Fruit fly (Drosophila melanogaster) whole organism, embryonic: ENCODE measurements around the gene CG34008.

Experiments used
- B-H1 ChIP-seq: fragments of 200-800 bp; sonication (Bioruptor generic); IDR thresholded peaks from 3 replicates; pipeline ENCODE4 v1.3.6; 2022; ENCODE audit warnings: missing biosample characterization, missing genetic modification characterization
- CG10267 ChIP-seq: fragments of 200-800 bp; sonication (Bioruptor generic); optimal IDR thresholded peaks from 2 replicates; lab custom pipeline; 2018; ENCODE audit warnings: missing biosample characterization, mild to moderate bottlenecking, missing genetic modification characterization, moderate library complexity
- CG10366 ChIP-seq: fragments of 200-800 bp; sonication (Bioruptor generic); IDR thresholded peaks from 2 replicates; pipeline ENCODE4 v1.3.6; 2022; ENCODE audit warnings: missing biosample characterization, missing genetic modification characterization
- CG10462 ChIP-seq: fragments of 200-800 bp; sonication (Bioruptor generic); optimal IDR thresholded peaks from 2 replicates; lab custom pipeline; 2016; ENCODE audit warnings: missing biosample characterization, missing genetic modification characterization
- CG10959 ChIP-seq: fragments of 200-800 bp; sonication (Bioruptor generic); IDR thresholded peaks from 2 replicates; pipeline ENCODE4 v1.3.6; 2022; ENCODE audit warnings: missing biosample characterization, missing genetic modification characterization
- CG11695 ChIP-seq: fragments of 200-800 bp; sonication (Bioruptor generic); IDR thresholded peaks from 3 replicates; pipeline ENCODE4 v1.3.6; 2022; ENCODE audit warnings: missing biosample characterization, missing genetic modification characterization
- CG14014 ChIP-seq: fragments of 200-800 bp; sonication (Bioruptor generic); IDR thresholded peaks from 2 replicates; pipeline ENCODE4 v1.3.6; 2022; ENCODE audit warnings: missing biosample characterization, missing genetic modification characterization
- CG14441 ChIP-seq: fragments of 200-800 bp; sonication (Bioruptor generic); IDR thresholded peaks from 2 replicates; pipeline ENCODE4 v1.3.6; 2022; ENCODE audit warnings: missing biosample characterization, missing genetic modification characterization
- CG17186 ChIP-seq: fragments of 200-800 bp; sonication (Bioruptor generic); optimal IDR thresholded peaks from 3 replicates; lab custom pipeline; 2017; ENCODE audit warnings: missing biosample characterization, missing genetic modification reagents, missing genetic modification characterization
- CG17385 ChIP-seq: fragments of 200-800 bp; sonication (Bioruptor generic); optimal IDR thresholded peaks from 3 replicates; lab custom pipeline; 2018; ENCODE audit warnings: missing biosample characterization, mild to moderate bottlenecking, missing genetic modification characterization
- CG17802 ChIP-seq: fragments of 200-800 bp; sonication (Bioruptor generic); optimal IDR thresholded peaks from 2 replicates; lab custom pipeline; 2018; ENCODE audit warnings: missing biosample characterization, mild to moderate bottlenecking, missing genetic modification characterization, moderate library complexity
- CG2199 ChIP-seq: fragments of 200-800 bp; sonication (Bioruptor generic); IDR thresholded peaks from 3 replicates; pipeline ENCODE4 v1.3.6; 2022; ENCODE audit warnings: missing biosample characterization, missing genetic modification characterization
- CG2889 ChIP-seq: fragments of 200-800 bp; sonication (Bioruptor generic); IDR thresholded peaks from 3 replicates; pipeline ENCODE4 v1.3.6; 2022; ENCODE audit warnings: missing biosample characterization, missing genetic modification characterization
- CG3281 ChIP-seq: fragments of 200-800 bp; sonication (Bioruptor generic); optimal IDR thresholded peaks from 3 replicates; lab custom pipeline; 2017; ENCODE audit warnings: missing biosample characterization, mild to moderate bottlenecking, missing genetic modification characterization
- CG33557 ChIP-seq: fragments of 200-800 bp; sonication (Bioruptor generic); optimal IDR thresholded peaks from 2 replicates; lab custom pipeline; 2019; ENCODE audit warnings: missing biosample characterization, mild to moderate bottlenecking, missing genetic modification characterization, moderate library complexity
- CG3407 ChIP-seq: fragments of 200-800 bp; sonication (Bioruptor generic); optimal IDR thresholded peaks from 2 replicates; lab custom pipeline; 2018; ENCODE audit warnings: missing biosample characterization, mild to moderate bottlenecking, missing genetic modification characterization
- CG3847 ChIP-seq: fragments of 200-800 bp; sonication (Bioruptor generic); IDR thresholded peaks from 2 replicates; pipeline ENCODE4 v1.3.6; 2022; ENCODE audit warnings: missing biosample characterization, missing genetic modification characterization
- CG42726 ChIP-seq: fragments of 200-800 bp; sonication (Bioruptor generic); IDR thresholded peaks from 2 replicates; pipeline ENCODE4 v1.3.6; 2022; ENCODE audit warnings: missing biosample characterization, missing genetic modification characterization; ENCODE audit not compliant: partially characterized antibody
- CG4424 ChIP-seq: fragments of 200-800 bp; sonication (Bioruptor generic); optimal IDR thresholded peaks from 3 replicates; lab custom pipeline; 2016; ENCODE audit warnings: missing biosample characterization, missing genetic modification characterization
- Dek ChIP-seq: fragments of 200-800 bp; sonication (Bioruptor generic); optimal IDR thresholded peaks from 3 replicates; lab custom pipeline; 2019; ENCODE audit warnings: missing biosample characterization, mild to moderate bottlenecking, missing genetic modification characterization, moderate library complexity
- Doc3 ChIP-seq: fragments of 200-800 bp; sonication (Bioruptor generic); IDR thresholded peaks from 3 replicates; pipeline ENCODE4 v1.3.6; 2022; ENCODE audit warnings: missing biosample characterization, missing genetic modification characterization; ENCODE audit not compliant: partially characterized antibody
- Elba2 ChIP-seq: fragments of 200-800 bp; sonication (Bioruptor generic); optimal IDR thresholded peaks from 3 replicates; lab custom pipeline; 2016; ENCODE audit warnings: missing biosample characterization, missing genetic modification characterization
- Gug ChIP-seq: fragments of 200-800 bp; sonication (Bioruptor generic); IDR thresholded peaks from 4 replicates; pipeline ENCODE4 v1.3.6; 2022; ENCODE audit warnings: missing biosample characterization, missing genetic modification characterization
- H15 ChIP-seq: fragments of 200-800 bp; sonication (Bioruptor generic); IDR thresholded peaks from 3 replicates; pipeline ENCODE4 v1.3.6; 2022; ENCODE audit warnings: missing biosample characterization, missing genetic modification characterization
- Hr51 ChIP-seq, 2 experiments: fragments of 200-800 bp; sonication (Bioruptor generic); optimal IDR thresholded peaks; 2 replicates in 1 of 2; 3 replicates in 1 of 2; lab custom pipeline; 2016 to 2018; ENCODE audit warnings: missing biosample characterization in 2 of 2, missing genetic modification characterization in 2 of 2, mild to moderate bottlenecking in 1 of 2, moderate library complexity in 1 of 2
- Neu2 ChIP-seq: fragments of 200-800 bp; sonication (Bioruptor generic); optimal IDR thresholded peaks from 3 replicates; lab custom pipeline; 2016; ENCODE audit warnings: missing biosample characterization, missing genetic modification characterization, borderline replicate concordance
- Nf-YA ChIP-seq: fragments of 200-800 bp; sonication (Bioruptor generic); IDR thresholded peaks from 2 replicates; pipeline ENCODE4 v1.3.6; 2022; ENCODE audit warnings: missing biosample characterization, missing genetic modification characterization
- Nf-YB ChIP-seq: fragments of 200-800 bp; sonication (Bioruptor generic); optimal IDR thresholded peaks from 3 replicates; lab custom pipeline; 2019; ENCODE audit warnings: missing biosample characterization, mild to moderate bottlenecking, missing genetic modification characterization, moderate library complexity
- Xbp1 ChIP-seq: fragments of 200-800 bp; sonication (Bioruptor generic); optimal IDR thresholded peaks from 3 replicates; lab custom pipeline; 2016; ENCODE audit warnings: missing biosample characterization, mild to moderate bottlenecking, missing genetic modification characterization
- Xrp1 ChIP-seq: fragments of 200-800 bp; sonication (Bioruptor generic); IDR thresholded peaks from 2 replicates; pipeline ENCODE4 v1.3.6; 2022; ENCODE audit warnings: missing biosample characterization, missing genetic modification characterization
- bsh ChIP-seq, 2 experiments: fragments of 200-800 bp; sonication (Bioruptor generic); optimal IDR thresholded peaks; 2 replicates each; lab custom pipeline; 2017 to 2018; ENCODE audit warnings: mild to moderate bottlenecking in 2 of 2, missing biosample characterization in 2 of 2, missing genetic modification characterization in 2 of 2, moderate library complexity in 1 of 2
- chinmo ChIP-seq: fragments of 200-800 bp; sonication (Bioruptor generic); IDR thresholded peaks from 4 replicates; pipeline ENCODE4 v1.3.6; 2022; ENCODE audit warnings: missing biosample characterization, missing genetic modification characterization; ENCODE audit not compliant: partially characterized antibody
- danr ChIP-seq: fragments of 200-800 bp; sonication (Bioruptor generic); IDR thresholded peaks from 2 replicates; pipeline ENCODE4 v1.3.6; 2022; ENCODE audit warnings: missing biosample characterization, missing genetic modification characterization
- ewg ChIP-seq: fragments of 200-800 bp; sonication (Bioruptor generic); optimal IDR thresholded peaks from 3 replicates; lab custom pipeline; 2017; ENCODE audit warnings: mild to moderate bottlenecking, missing biosample characterization, missing genetic modification reagents, missing genetic modification characterization
- gfzf ChIP-seq: fragments of 200-800 bp; sonication (Bioruptor generic); optimal IDR thresholded peaks from 2 replicates; lab custom pipeline; 2016; ENCODE audit warnings: missing biosample characterization, mild to moderate bottlenecking, missing genetic modification characterization, moderate library complexity
- gro ChIP-seq: fragments of 200-800 bp; sonication (Bioruptor generic); optimal IDR thresholded peaks from 2 replicates; lab custom pipeline; 2016; ENCODE audit warnings: missing biosample characterization, missing genetic modification characterization
- lov ChIP-seq, 2 experiments: fragments of 200-800 bp in 1 of 2; fragments of >200 bp in 1 of 2; sonication (Bioruptor generic) in 1 of 2; IDR thresholded peaks in 1 of 2; optimal IDR thresholded peaks in 1 of 2; 2 replicates in 1 of 2; 3 replicates in 1 of 2; pipeline versions ENCODE4 v1.3.6 to Lab custom; 2017 to 2022; ENCODE audit warnings: missing biosample characterization in 1 of 2, missing genetic modification characterization in 1 of 2
- nerfin-1 ChIP-seq: fragments of 200-800 bp; sonication (Bioruptor generic); optimal IDR thresholded peaks from 3 replicates; lab custom pipeline; 2019; ENCODE audit warnings: missing biosample characterization, mild to moderate bottlenecking, missing genetic modification characterization, moderate library complexity
- nom ChIP-seq: fragments of 200-800 bp; sonication (Bioruptor generic); optimal IDR thresholded peaks from 2 replicates; lab custom pipeline; 2017; ENCODE audit warnings: missing biosample characterization, missing genetic modification characterization, mild to moderate bottlenecking, moderate library complexity, missing genetic modification reagents
- p53 ChIP-seq: fragments of 200-800 bp; sonication (Bioruptor generic); optimal IDR thresholded peaks from 2 replicates; lab custom pipeline; 2016; ENCODE audit warnings: missing biosample characterization, missing genetic modification characterization
- pita ChIP-seq: fragments of 200-800 bp; sonication (Bioruptor generic); optimal IDR thresholded peaks from 2 replicates; lab custom pipeline; 2017; ENCODE audit warnings: missing biosample characterization, mild to moderate bottlenecking, missing genetic modification characterization
- pzg ChIP-seq: fragments of 200-800 bp; sonication (Bioruptor generic); optimal IDR thresholded peaks from 3 replicates; lab custom pipeline; 2018; ENCODE audit warnings: missing biosample characterization, mild to moderate bottlenecking, missing genetic modification characterization, moderate library complexity
- ro ChIP-seq: fragments of 200-800 bp; sonication (Bioruptor generic); IDR thresholded peaks from 2 replicates; pipeline ENCODE4 v1.3.6; 2022; ENCODE audit warnings: missing biosample characterization, missing genetic modification characterization
- schlank ChIP-seq: fragments of 200-800 bp; sonication (Bioruptor generic); optimal IDR thresholded peaks from 2 replicates; lab custom pipeline; 2018; ENCODE audit warnings: missing biosample characterization, mild to moderate bottlenecking, missing genetic modification characterization
- ttk ChIP-seq: fragments of 200-800 bp; sonication (Bioruptor generic); IDR thresholded peaks from 2 replicates; pipeline ENCODE4 v2.1.2; 2022; ENCODE audit warnings: missing biosample characterization, missing genetic modification characterization
- twi ChIP-seq: fragments of 200-800 bp; optimal IDR thresholded peaks from 2 replicates; lab custom pipeline; 2019; ENCODE audit warnings: missing biosample characterization, mild to moderate bottlenecking, missing genetic modification characterization, moderate library complexity

The CG34008 gene

dm6 chr3R:20558106-20558489 lies 23.2 kb downstream of the CG34008 start (continued):
- TF ChIP-seq schlank (tag; lab: Kevin White, UChicago) (no peak), bsh (GFP tag; optimal IDR thresholded peaks at IDR 0.05; lab: Kevin White, UChicago) (no peak)

dm6 chr3R:20557415-20558105 lies 23.8 kb downstream of the CG34008 start, which contains the start of the genes DPCoAC and CG5180:
TSS of gene DPCoAC (minus strand) at chr3R:20557667.
TSS of gene CG5180 (plus strand) at chr3R:20557930.
- TF ChIP-seq CG17802 (tag; lab: Kevin White, UChicago) (peak; percentile 5), Gug (peak; percentile 86), CG2889 (GFP tag; lab: Robert Waterston, UW) (peak; percentile 71), Xrp1 (peak; percentile 57), CG10366 (GFP tag; lab: Robert Waterston, UW) (peak; percentile 68), Doc3 (GFP tag; lab: Robert Waterston, UW) (no peak), Hr51 (GFP tag; optimal IDR thresholded peaks at IDR 0.05; lab: Kevin White, UChicago) (peak; percentile 66 to 70), chinmo (GFP tag; lab: Robert Waterston, UW) (peak; percentile 84; the same call in 1 of the 4 replicates), CG4424 (GFP tag; lab: Kevin White, UChicago) (peak; percentile 39), CG10959 (GFP tag; lab: Robert Waterston, UW) (peak; percentile 57), CG3281 (GFP tag; lab: Kevin White, UChicago) (peak; percentile 59), Nf-YB (GFP tag; lab: Kevin White, UChicago) (peak; percentile 11), B-H1 (GFP tag; lab: Robert Waterston, UW) (peak; percentile 10; the same call in 1 of the 3 replicates), CG14441 (GFP tag; lab: Robert Waterston, UW) (peak; percentile 80), CG17186 (peak; percentile 71), p53 (GFP tag; lab: Kevin White, UChicago) (peak; percentile 6), CG42726 (peak; percentile 56; the same call in 1 of the 2 replicates), CG11695 (GFP tag; lab: Robert Waterston, UW) (no peak), nom (GFP tag; lab: Kevin White, UChicago) (peak; percentile 48), CG3407 (GFP tag; lab: Kevin White, UChicago) (no peak), danr (GFP tag; lab: Robert Waterston, UW) (0 out of 2 replicates have a peak, but pooled peaks have one; percentile 33), Xbp1 (GFP tag; lab: Kevin White, UChicago) (peak; percentile 81), gfzf (GFP tag; lab: Kevin White, UChicago) (peak; percentile 47), CG14014 (GFP tag; lab: Robert Waterston, UW) (peak; percentile 78), CG17385 (peak; percentile 33), ttk (GFP tag; lab: Robert Waterston, UW) (peak; percentile 24; the same call in 1 of the 2 replicates), lov (optimal IDR thresholded peaks at IDR 0.05; lab: Kevin White, UChicago) (no peak), lov (GFP tag; IDR thresholded peaks at IDR 0.05; lab: Robert Waterston, UW) (no peak), CG2199 (GFP tag; lab: Robert Waterston, UW) (peak; percentile 86), pita (GFP tag; lab: Kevin White, UChicago) (peak; percentile 90), twi (tag; lab: Kevin White, UChicago) (no peak), Neu2 (GFP tag; lab: Kevin White, UChicago) (no peak), ewg (GFP tag; lab: Kevin White, UChicago) (peak; percentile 45), CG3847 (peak; percentile 89), CG33557 (GFP tag; lab: Kevin White, UChicago) (peak; percentile 16), pzg (GFP tag; lab: Kevin White, UChicago) (peak; percentile 94), H15 (GFP tag; lab: Robert Waterston, UW) (peak; percentile 61), ro (peak; percentile 43), gro (GFP tag; lab: Kevin White, UChicago) (peak; percentile 77), CG10462 (GFP tag; lab: Kevin White, UChicago) (no peak), Nf-YA (GFP tag; lab: Robert Waterston, UW) (no peak), Dek (tag; lab: Kevin White, UChicago) (peak; percentile 61), Elba2 (GFP tag; lab: Kevin White, UChicago) (peak; percentile 37), CG10267 (peak; percentile 60), nerfin-1 (tag; lab: Kevin White, UChicago) (peak; percentile 14)
